Worm (Caenorhabditis elegans) whole organism, mixed stage, embryonic: Measurements from ENCODE around the gene srpa-72.

ENCODE experiments used
- bed-3 ChIP-seq: fragments of 200-800 bp; sonication (Bioruptor generic); optimal IDR thresholded peaks from 3 replicates; lab custom pipeline; 2018; ENCODE audit warnings: mild to moderate bottlenecking, missing genetic modification characterization, moderate library complexity, missing compliant biosample characterization
- blmp-1 ChIP-seq: fragments of 150-350 bp; optimal IDR thresholded peaks from 2 replicates; lab custom pipeline; 2014; ENCODE audit warnings: missing biosample characterization, missing genetic modification characterization
- ceh-39 ChIP-seq: fragments of 150-350 bp; optimal IDR thresholded peaks from 2 replicates; lab custom pipeline; 2014; ENCODE audit warnings: missing biosample characterization, missing genetic modification characterization
- ceh-43 ChIP-seq: fragments of 200-800 bp; sonication (Bioruptor generic); optimal IDR thresholded peaks from 2 replicates; lab custom pipeline; 2018; ENCODE audit warnings: mild to moderate bottlenecking, missing genetic modification characterization, moderate library complexity, missing compliant biosample characterization
- ceh-83 ChIP-seq: fragments of 200-800 bp; sonication (Bioruptor generic); optimal IDR thresholded peaks from 2 replicates; lab custom pipeline; 2018; ENCODE audit warnings: mild to moderate bottlenecking, missing genetic modification characterization, missing compliant biosample characterization
- ces-1 ChIP-seq: fragments of 150-350 bp; optimal IDR thresholded peaks from 2 replicates; lab custom pipeline; 2014; ENCODE audit warnings: missing biosample characterization, missing genetic modification reagents, missing genetic modification characterization
- cnd-1 ChIP-seq: fragments of 200-800 bp; sonication (Bioruptor generic); optimal IDR thresholded peaks from 2 replicates; lab custom pipeline; 2018; ENCODE audit warnings: mild to moderate bottlenecking, missing genetic modification characterization, missing compliant biosample characterization
- drap-1 ChIP-seq: fragments of 200-800 bp; sonication (Bioruptor generic); optimal IDR thresholded peaks from 3 replicates; lab custom pipeline; 2018; ENCODE audit warnings: mild to moderate bottlenecking, missing genetic modification characterization, missing compliant biosample characterization
- elt-1 ChIP-seq: sonication (generic microtip); optimal IDR thresholded peaks from 2 replicates; lab custom pipeline; 2017; ENCODE audit warnings: missing genetic modification characterization, mild to moderate bottlenecking, missing compliant biosample characterization, antibody characterized with exemption, moderate library complexity, borderline replicate concordance; ENCODE audit not compliant: insufficient read depth
- elt-3 ChIP-seq: fragments of 150-350 bp; optimal IDR thresholded peaks from 2 replicates; lab custom pipeline; 2014; ENCODE audit warnings: missing biosample characterization, missing genetic modification characterization
- flh-1 ChIP-seq: fragments of 200-800 bp; sonication (Bioruptor generic); optimal IDR thresholded peaks from 2 replicates; lab custom pipeline; 2018; ENCODE audit warnings: mild to moderate bottlenecking, missing genetic modification characterization, moderate library complexity, missing compliant biosample characterization
- ham-2 ChIP-seq: fragments of 200-800 bp; sonication (Bioruptor generic); optimal IDR thresholded peaks from 2 replicates; lab custom pipeline; 2018; ENCODE audit warnings: mild to moderate bottlenecking, missing genetic modification characterization, missing compliant biosample characterization
- hlh-1 ChIP-seq: fragments of 150-350 bp; optimal IDR thresholded peaks from 2 replicates; lab custom pipeline; 2014; ENCODE audit warnings: missing biosample characterization, missing genetic modification reagents, missing genetic modification characterization
- lin-13 ChIP-seq: fragments of 150-350 bp; optimal IDR thresholded peaks from 2 replicates; lab custom pipeline; 2014; ENCODE audit warnings: missing biosample characterization, missing genetic modification characterization
- lsy-2 ChIP-seq: fragments of 150-350 bp; optimal IDR thresholded peaks from 2 replicates; lab custom pipeline; 2014; ENCODE audit warnings: missing biosample characterization, missing genetic modification characterization
- mab-5 ChIP-seq: fragments of 150-350 bp; optimal IDR thresholded peaks from 2 replicates; lab custom pipeline; 2014; ENCODE audit warnings: missing biosample characterization, missing genetic modification characterization
- mep-1 ChIP-seq: fragments of 150-350 bp; optimal IDR thresholded peaks from 2 replicates; lab custom pipeline; 2017; ENCODE audit warnings: missing biosample characterization, missing genetic modification reagents, missing genetic modification characterization, inconsistent platforms
- mls-2 ChIP-seq: sonication (generic microtip); optimal IDR thresholded peaks from 2 replicates; lab custom pipeline; 2016; ENCODE audit warnings: mild to moderate bottlenecking, missing genetic modification characterization, moderate library complexity, missing compliant biosample characterization
- nhr-12 ChIP-seq: fragments of 150-350 bp; optimal IDR thresholded peaks from 2 replicates; lab custom pipeline; 2014; ENCODE audit warnings: missing biosample characterization, missing genetic modification characterization
- nhr-2 ChIP-seq: fragments of 150-350 bp; optimal IDR thresholded peaks from 2 replicates; lab custom pipeline; 2014; ENCODE audit warnings: missing biosample characterization, missing genetic modification characterization
- nhr-28 ChIP-seq: fragments of 150-350 bp; optimal IDR thresholded peaks from 2 replicates; lab custom pipeline; 2014; ENCODE audit warnings: missing biosample characterization, missing genetic modification characterization
- nhr-76 ChIP-seq: sonication (generic microtip); optimal IDR thresholded peaks from 2 replicates; lab custom pipeline; 2017; ENCODE audit warnings: missing biosample characterization, missing genetic modification characterization
- pha-4 ChIP-seq: fragments of 150-350 bp; optimal IDR thresholded peaks from 2 replicates; lab custom pipeline; 2018; ENCODE audit warnings: missing biosample characterization, missing genetic modification reagents, missing genetic modification characterization
- sem-2 ChIP-seq: fragments of 200-800 bp; sonication (Bioruptor generic); optimal IDR thresholded peaks from 2 replicates; lab custom pipeline; 2018; ENCODE audit warnings: mild to moderate bottlenecking, missing genetic modification characterization, missing compliant biosample characterization
- snpc-4 ChIP-seq: fragments of 150-350 bp; optimal IDR thresholded peaks from 2 replicates; lab custom pipeline; 2014; ENCODE audit warnings: missing biosample characterization, missing genetic modification characterization
- tbx-8 ChIP-seq: fragments of 200-800 bp; sonication (Bioruptor generic); optimal IDR thresholded peaks from 2 replicates; lab custom pipeline; 2018; ENCODE audit warnings: mild to moderate bottlenecking, missing genetic modification characterization, moderate library complexity, missing compliant biosample characterization
- unc-120 ChIP-seq: sonication (generic microtip); optimal IDR thresholded peaks from 2 replicates; lab custom pipeline; 2017; ENCODE audit warnings: missing genetic modification characterization, missing compliant biosample characterization; ENCODE audit not compliant: poor library complexity, severe bottlenecking
- unc-39 ChIP-seq: fragments of 150-350 bp; optimal IDR thresholded peaks from 2 replicates; lab custom pipeline; 2014; ENCODE audit warnings: missing biosample characterization, missing genetic modification characterization
- unc-62 ChIP-seq: fragments of 150-350 bp; optimal IDR thresholded peaks from 2 replicates; lab custom pipeline; 2014; ENCODE audit warnings: missing biosample characterization, missing genetic modification reagents, missing genetic modification characterization
- zip-8 ChIP-seq: fragments of 150-350 bp; optimal IDR thresholded peaks from 2 replicates; lab custom pipeline; 2014; ENCODE audit warnings: missing biosample characterization, missing genetic modification characterization
- ztf-11 ChIP-seq: fragments of 150-350 bp; optimal IDR thresholded peaks from 2 replicates; lab custom pipeline; 2014; ENCODE audit warnings: missing biosample characterization, missing genetic modification characterization

srpa-72 gene

DNA sequence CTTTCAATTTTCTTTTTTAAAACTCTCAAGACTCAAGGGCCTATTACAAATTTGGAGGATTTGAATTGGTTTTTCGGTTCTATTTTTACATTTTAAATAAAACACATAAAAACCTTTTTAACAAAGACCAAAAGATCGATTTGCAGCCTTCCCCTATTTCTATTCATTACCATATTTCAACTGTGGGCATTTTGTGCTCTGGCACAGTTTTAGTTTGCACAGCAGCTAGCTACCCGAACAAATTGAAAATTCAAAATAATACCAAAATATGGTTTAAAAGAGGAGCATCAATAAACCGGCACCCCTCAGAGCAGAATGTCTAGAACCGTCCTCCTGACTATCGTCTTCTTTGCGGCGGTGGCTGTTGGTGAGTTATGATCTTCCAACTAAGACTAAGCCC, 5.9 kb upstream of the srpa-72 start, which contains the start of gene F08D12.2:
TSS of gene F08D12.2 (plus strand) at position 301 of the 400 bp plus-strand sequence.
- TF ChIP-seq ztf-11 (tag; lab: Kevin White, UChicago) (no peak), lsy-2 (tag; lab: Kevin White, UChicago) (no peak), ceh-83 (no peak), mab-5 (tag; lab: Kevin White, UChicago) (no peak), unc-120 (tag; lab: Kevin White, UChicago) (no peak), ceh-43 (GFP tag; lab: Kevin White, UChicago) (no peak), sem-2 (no peak), nhr-28 (tag; lab: Kevin White, UChicago) (no peak), mep-1 (tag; lab: Kevin White, UChicago) (no peak), snpc-4 (tag; lab: Kevin White, UChicago) (no peak), mls-2 (tag; lab: Kevin White, UChicago) (no peak)

DNA sequence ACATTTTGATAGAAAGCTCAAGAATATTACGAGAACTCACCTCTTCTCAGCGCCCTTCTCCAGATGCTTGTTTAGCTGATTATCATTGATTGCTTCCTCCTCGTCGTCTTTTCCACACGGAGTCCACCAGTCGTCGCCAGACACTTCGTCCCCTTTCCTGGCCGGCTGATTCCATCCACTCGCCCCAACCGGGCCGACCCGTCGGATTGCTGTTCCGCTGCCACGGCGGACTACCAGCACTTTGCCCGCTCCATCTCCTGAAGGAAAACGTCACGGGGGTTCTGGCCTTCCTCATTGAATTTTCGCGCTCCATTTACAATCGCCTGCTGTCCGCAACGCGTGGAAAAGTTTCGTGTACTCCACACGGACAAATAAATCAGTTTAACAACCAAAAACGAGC, 3.9 kb upstream of the srpa-72 start:
- TF ChIP-seq ces-1 (no peak), ceh-83 (no peak), unc-120 (tag; lab: Kevin White, UChicago) (no peak), nhr-76 (tag; lab: Kevin White, UChicago) (no peak), zip-8 (no peak), lsy-2 (tag; lab: Kevin White, UChicago) (no peak), mls-2 (tag; lab: Kevin White, UChicago) (no peak), drap-1 (GFP tag; lab: Kevin White, UChicago) (no peak), bed-3 (GFP tag; lab: Kevin White, UChicago) (no peak), unc-62 (GFP tag; lab: Kevin White, UChicago) (no peak), snpc-4 (tag; lab: Kevin White, UChicago) (no peak), unc-39 (tag; lab: Kevin White, UChicago) (no peak), ceh-43 (GFP tag; lab: Kevin White, UChicago) (no peak), sem-2 (no peak), pha-4 (tag; lab: Kevin White, UChicago) (no peak)

DNA sequence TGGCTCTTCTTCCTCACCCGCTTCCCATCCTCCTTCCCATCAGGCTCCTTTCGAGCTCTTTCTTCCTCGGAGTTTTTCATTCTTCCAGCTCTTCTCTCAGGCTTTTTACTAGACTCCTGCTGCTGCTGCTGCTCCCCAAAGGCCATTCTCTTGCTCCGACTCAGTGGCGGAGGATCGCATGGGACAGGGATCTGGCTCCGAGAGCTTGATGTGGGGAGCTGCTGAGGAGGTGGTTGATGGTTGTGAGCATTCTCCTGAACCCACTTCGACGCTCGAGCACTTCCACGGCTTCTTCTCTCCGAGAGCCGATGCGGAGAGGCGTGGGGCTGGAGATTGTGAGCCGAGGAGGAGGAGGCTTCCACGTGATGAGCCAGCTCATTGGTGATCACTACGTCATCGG, 1.5 kb upstream of the srpa-72 start:
- TF ChIP-seq unc-39 (tag; lab: Kevin White, UChicago): no peak
- TF ChIP-seq blmp-1 (tag; lab: Kevin White, UChicago): no peak
- no peak for TF ChIP-seq flh-1 (GFP tag; lab: Kevin White, UChicago)
- no peak for TF ChIP-seq lsy-2 (tag; lab: Kevin White, UChicago)
- TF ChIP-seq elt-3 (tag; lab: Kevin White, UChicago): no peak
- no peak for TF ChIP-seq elt-1 (tag; lab: Kevin White, UChicago)
- TF ChIP-seq hlh-1: no peak
- TF ChIP-seq nhr-2 (tag; lab: Kevin White, UChicago): no peak
- no peak for TF ChIP-seq ceh-83
- no peak for TF ChIP-seq ceh-43 (GFP tag; lab: Kevin White, UChicago)
- TF ChIP-seq zip-8: no peak
- TF ChIP-seq drap-1 (GFP tag; lab: Kevin White, UChicago): no peak
- TF ChIP-seq mls-2 (tag; lab: Kevin White, UChicago): no peak
- no peak for TF ChIP-seq tbx-8 (GFP tag; lab: Kevin White, UChicago)
- TF ChIP-seq ces-1: no peak

ce11 chrII:2787849-2788248, 568 bp downstream of the srpa-72 start:
- TF ChIP-seq unc-39 (tag; lab: Kevin White, UChicago) (no peak), mab-5 (tag; lab: Kevin White, UChicago) (no peak), ceh-43 (GFP tag; lab: Kevin White, UChicago) (no peak), nhr-76 (tag; lab: Kevin White, UChicago) (no peak), unc-62 (GFP tag; lab: Kevin White, UChicago) (no peak), lin-13 (no peak), flh-1 (GFP tag; lab: Kevin White, UChicago) (no peak), nhr-12 (tag; lab: Kevin White, UChicago) (no peak), cnd-1 (no peak), lsy-2 (tag; lab: Kevin White, UChicago) (no peak), ham-2 (no peak), ztf-11 (tag; lab: Kevin White, UChicago) (no peak), snpc-4 (tag; lab: Kevin White, UChicago) (no peak), ceh-39 (tag; lab: Kevin White, UChicago) (no peak), drap-1 (GFP tag; lab: Kevin White, UChicago) (no peak), tbx-8 (GFP tag; lab: Kevin White, UChicago) (no peak), bed-3 (GFP tag; lab: Kevin White, UChicago) (no peak), ceh-83 (no peak), mls-2 (tag; lab: Kevin White, UChicago) (no peak), mep-1 (tag; lab: Kevin White, UChicago) (no peak)
